Worm (Caenorhabditis elegans) whole organism, L2 larva: ENCODE measurements around the gene grd-4.

Source experiments
- F13H6.1 ChIP-seq: sonication (generic microtip); optimal IDR thresholded peaks from 2 replicates; lab custom pipeline; 2016; ENCODE audit warnings: missing genetic modification characterization, missing compliant biosample characterization
- R02D3.7 ChIP-seq: fragments of 150-350 bp; optimal IDR thresholded peaks from 2 replicates; lab custom pipeline; 2014; ENCODE audit warnings: missing biosample characterization, missing genetic modification characterization
- ceh-16 ChIP-seq: fragments of 150-350 bp; optimal IDR thresholded peaks from 2 replicates; lab custom pipeline; 2014; ENCODE audit warnings: missing biosample characterization, missing genetic modification characterization
- ceh-82 ChIP-seq: fragments of 150-350 bp; optimal IDR thresholded peaks from 2 replicates; lab custom pipeline; 2014; ENCODE audit warnings: missing biosample characterization, missing genetic modification characterization
- crh-2 ChIP-seq: sonication (generic microtip); optimal IDR thresholded peaks from 2 replicates; lab custom pipeline; 2017; ENCODE audit warnings: missing biosample characterization, missing genetic modification characterization
- dmd-4 ChIP-seq: sonication (generic microtip); optimal IDR thresholded peaks from 2 replicates; lab custom pipeline; 2017; ENCODE audit warnings: missing biosample characterization, missing genetic modification characterization
- elt-3 ChIP-seq: sonication (generic microtip); optimal IDR thresholded peaks from 2 replicates; lab custom pipeline; 2017; ENCODE audit warnings: missing biosample characterization, missing genetic modification characterization
- fos-1 ChIP-seq: fragments of 150-350 bp; optimal IDR thresholded peaks from 2 replicates; lab custom pipeline; 2014; ENCODE audit warnings: missing biosample characterization, missing genetic modification characterization
- gmeb-1 ChIP-seq: fragments of 150-350 bp; optimal IDR thresholded peaks from 2 replicates; lab custom pipeline; 2014; ENCODE audit warnings: missing biosample characterization, missing genetic modification characterization
- lin-11 ChIP-seq: fragments of 150-350 bp; sonication (generic microtip); optimal IDR thresholded peaks from 2 replicates; lab custom pipeline; 2014; ENCODE audit warnings: missing biosample characterization, missing genetic modification characterization, inconsistent platforms, mixed read lengths
- lin-13 ChIP-seq: fragments of 150-350 bp; optimal IDR thresholded peaks from 2 replicates; lab custom pipeline; 2014; ENCODE audit warnings: missing biosample characterization, missing genetic modification reagents, missing genetic modification characterization
- lsy-2 ChIP-seq, 2 experiments: fragments of 150-350 bp in 1 of 2; sonication (generic microtip) in 1 of 2; optimal IDR thresholded peaks; 2 replicates each; lab custom pipeline; 2014 to 2017; ENCODE audit warnings: missing biosample characterization in 2 of 2, missing genetic modification characterization in 2 of 2
- mbf-1 ChIP-seq: sonication (generic microtip); optimal IDR thresholded peaks from 2 replicates; lab custom pipeline; 2017; ENCODE audit warnings: missing biosample characterization, missing genetic modification characterization
- nhr-10 ChIP-seq: sonication (generic microtip); optimal IDR thresholded peaks from 2 replicates; lab custom pipeline; 2017; ENCODE audit warnings: missing biosample characterization, missing genetic modification characterization
- nhr-12 ChIP-seq: fragments of 150-350 bp; optimal IDR thresholded peaks from 2 replicates; lab custom pipeline; 2014; ENCODE audit warnings: missing biosample characterization, missing genetic modification characterization
- nhr-129 ChIP-seq: fragments of 150-350 bp; optimal IDR thresholded peaks from 2 replicates; lab custom pipeline; 2014; ENCODE audit warnings: missing biosample characterization, missing genetic modification characterization
- nhr-21 ChIP-seq: fragments of 150-350 bp; optimal IDR thresholded peaks from 2 replicates; lab custom pipeline; 2014; ENCODE audit warnings: missing biosample characterization, missing genetic modification characterization
- nhr-23 ChIP-seq: fragments of 150-350 bp; optimal IDR thresholded peaks from 2 replicates; lab custom pipeline; 2014; ENCODE audit warnings: missing biosample characterization, missing genetic modification reagents, missing genetic modification characterization
- nhr-25 ChIP-seq: fragments of 150-350 bp; sonication (generic microtip); optimal IDR thresholded peaks from 3 replicates; lab custom pipeline; 2014; ENCODE audit warnings: missing biosample characterization, missing genetic modification characterization
- nhr-6 ChIP-seq: fragments of 150-350 bp; optimal IDR thresholded peaks from 2 replicates; lab custom pipeline; 2014; ENCODE audit warnings: missing biosample characterization, missing genetic modification characterization
- peb-1 ChIP-seq: fragments of 150-350 bp; optimal IDR thresholded peaks from 2 replicates; lab custom pipeline; 2014; ENCODE audit warnings: missing biosample characterization, missing genetic modification characterization
- sem-4 ChIP-seq: fragments of 150-350 bp; optimal IDR thresholded peaks from 2 replicates; lab custom pipeline; 2014; ENCODE audit warnings: missing biosample characterization, missing genetic modification reagents, missing genetic modification characterization
- skn-1 ChIP-seq: sonication (generic microtip); optimal IDR thresholded peaks from 2 replicates; lab custom pipeline; 2017; ENCODE audit warnings: missing biosample characterization, missing genetic modification characterization
- sma-3 ChIP-seq: sonication (generic microtip); optimal IDR thresholded peaks from 2 replicates; lab custom pipeline; 2016; ENCODE audit warnings: missing genetic modification reagents, missing genetic modification characterization, missing compliant biosample characterization
- sma-9 ChIP-seq, 2 experiments: fragments of 150-350 bp in 1 of 2; sonication (generic microtip) in 1 of 2; optimal IDR thresholded peaks; 2 replicates each; lab custom pipeline; 2014 to 2016; ENCODE audit warnings: missing genetic modification characterization in 2 of 2, mild to moderate bottlenecking in 1 of 2, missing biosample characterization in 1 of 2, missing compliant biosample characterization in 1 of 2, missing genetic modification reagents in 1 of 2, moderate library complexity in 1 of 2
- snpc-4 ChIP-seq: fragments of 150-350 bp; optimal IDR thresholded peaks from 2 replicates; lab custom pipeline; 2014; ENCODE audit warnings: missing biosample characterization, missing genetic modification characterization
- unc-39 ChIP-seq: fragments of 150-350 bp; optimal IDR thresholded peaks from 2 replicates; lab custom pipeline; 2014; ENCODE audit warnings: missing biosample characterization, missing genetic modification characterization
- zag-1 ChIP-seq: fragments of 150-350 bp; optimal IDR thresholded peaks from 2 replicates; lab custom pipeline; 2014; ENCODE audit warnings: missing biosample characterization, missing genetic modification characterization
- ztf-1 ChIP-seq: fragments of 200-800 bp; sonication (Bioruptor generic); conservative IDR thresholded peaks from 2 replicates; pipeline ENCODE4 v1.3.6; 2022; ENCODE audit warnings: missing genetic modification characterization, missing compliant biosample characterization
- ztf-11 ChIP-seq: sonication (generic microtip); optimal IDR thresholded peaks from 2 replicates; lab custom pipeline; 2017; ENCODE audit warnings: missing biosample characterization, missing genetic modification characterization
- ztf-4 ChIP-seq: fragments of 150-350 bp; optimal IDR thresholded peaks from 2 replicates; lab custom pipeline; 2014; ENCODE audit warnings: missing biosample characterization, missing genetic modification characterization

The grd-4 gene

ce11 chrX:8492750-8493149, 8.3 kb upstream of the grd-4 start:
- TF ChIP-seq nhr-12 (tag; lab: Kevin White, UChicago) = no peak
- TF ChIP-seq sma-9 (GFP tag; optimal IDR thresholded peaks at IDR 0.05; lab: Kevin White, UChicago) = no peak
- TF ChIP-seq sma-9 (tag; optimal IDR thresholded peaks at IDR 0.05; lab: Kevin White, UChicago) = no peak
- TF ChIP-seq ceh-16 (tag; lab: Kevin White, UChicago) = no peak
- TF ChIP-seq lsy-2 (tag; optimal IDR thresholded peaks at IDR 0.05; lab: Kevin White, UChicago) = no peak
- TF ChIP-seq crh-2 (tag; lab: Kevin White, UChicago) = peak; percentile 14

- TF ChIP-seq snpc-4 (no peak), nhr-129 (tag; lab: Kevin White, UChicago) (no peak)
These were observed 6.0 kb upstream of the grd-4 start, which contains the start of gene T01B10.5 for ce11 chrX:8495005-8495404. Gene T01B10.5 (plus strand): TSS chrX:8495305.

- peak; percentile 32 for TF ChIP-seq nhr-25 (tag; lab: Kevin White, UChicago)
- TF ChIP-seq dmd-4 (tag; lab: Kevin White, UChicago) = no peak
- no peak for TF ChIP-seq lin-11
These were observed 1.3 kb upstream of the grd-4 start, which contains the start of gene grd-14 for ce11 chrX:8499721-8500120. Gene grd-14 (plus strand): TSS chrX:8500021.

- TF ChIP-seq nhr-23 (tag; lab: Kevin White, UChicago) = no peak
- peak; percentile 60 for TF ChIP-seq nhr-21 (tag; lab: Kevin White, UChicago)
These were observed 3.2 kb downstream of the grd-4 start for ce11 chrX:8504207-8504606.

ce11 chrX:8507053-8507452, 6.0 kb downstream of the grd-4 start:
- TF ChIP-seq mbf-1 (no peak), ztf-1 (GFP tag; lab: Robert Waterston, UW) (no peak), nhr-25 (tag; lab: Kevin White, UChicago) (no peak), nhr-6 (tag; lab: Kevin White, UChicago) (no peak), nhr-10 (tag; lab: Kevin White, UChicago) (no peak), gmeb-1 (tag; lab: Kevin White, UChicago) (no peak), sma-3 (no peak), lin-13 (GFP tag; lab: Kevin White, UChicago) (no peak), ceh-82 (tag; lab: Kevin White, UChicago) (no peak), zag-1 (tag; lab: Kevin White, UChicago) (no peak), sem-4 (tag; lab: Kevin White, UChicago) (no peak), ztf-11 (no peak), dmd-4 (tag; lab: Kevin White, UChicago) (no peak), unc-39 (tag; lab: Kevin White, UChicago) (no peak), skn-1 (tag; lab: Kevin White, UChicago) (no peak), nhr-21 (tag; lab: Kevin White, UChicago) (no peak), ztf-4 (no peak), R02D3.7 (no peak), F13H6.1 (tag; lab: Kevin White, UChicago) (no peak)

- no peak for TF ChIP-seq fos-1 (tag; lab: Kevin White, UChicago)
- no peak for TF ChIP-seq nhr-10 (tag; lab: Kevin White, UChicago)
These were observed 6.6 kb downstream of the grd-4 start, which contains the start of gene H03E18.1 for ce11 chrX:8507576-8507975. Gene H03E18.1 (plus strand): TSS chrX:8507876.

- TF ChIP-seq elt-3 (tag; lab: Kevin White, UChicago) (no peak), ztf-4 (no peak), nhr-21 (tag; lab: Kevin White, UChicago) (peak; percentile 9), peb-1 (tag; lab: Kevin White, UChicago) (no peak)
These were observed 8.1 kb downstream of the grd-4 start for ce11 chrX:8509088-8509487.
